Fruit fly (Drosophila melanogaster) Kc167 (cell line): Measurements from ENCODE around the gene ph-p.

Experiments used
- Sin3A ChIP-seq: fragments of >200 bp; optimal IDR thresholded peaks from 2 replicates; lab custom pipeline; 2018; ENCODE audit warnings: missing external identifiers
- h ChIP-seq: fragments of >200 bp; optimal IDR thresholded peaks from 3 replicates; lab custom pipeline; 2018; ENCODE audit warnings: missing external identifiers
- insv ChIP-seq: fragments of >200 bp; optimal IDR thresholded peaks from 3 replicates; lab custom pipeline; 2018; ENCODE audit warnings: missing external identifiers
- psq ChIP-seq: fragments of >200 bp; optimal IDR thresholded peaks from 2 replicates; lab custom pipeline; 2017; ENCODE audit warnings: missing external identifiers
- ttk ChIP-seq: sonication (Bioruptor generic); optimal IDR thresholded peaks from 2 replicates; lab custom pipeline; 2017; ENCODE audit warnings: missing external identifiers

DNA sequence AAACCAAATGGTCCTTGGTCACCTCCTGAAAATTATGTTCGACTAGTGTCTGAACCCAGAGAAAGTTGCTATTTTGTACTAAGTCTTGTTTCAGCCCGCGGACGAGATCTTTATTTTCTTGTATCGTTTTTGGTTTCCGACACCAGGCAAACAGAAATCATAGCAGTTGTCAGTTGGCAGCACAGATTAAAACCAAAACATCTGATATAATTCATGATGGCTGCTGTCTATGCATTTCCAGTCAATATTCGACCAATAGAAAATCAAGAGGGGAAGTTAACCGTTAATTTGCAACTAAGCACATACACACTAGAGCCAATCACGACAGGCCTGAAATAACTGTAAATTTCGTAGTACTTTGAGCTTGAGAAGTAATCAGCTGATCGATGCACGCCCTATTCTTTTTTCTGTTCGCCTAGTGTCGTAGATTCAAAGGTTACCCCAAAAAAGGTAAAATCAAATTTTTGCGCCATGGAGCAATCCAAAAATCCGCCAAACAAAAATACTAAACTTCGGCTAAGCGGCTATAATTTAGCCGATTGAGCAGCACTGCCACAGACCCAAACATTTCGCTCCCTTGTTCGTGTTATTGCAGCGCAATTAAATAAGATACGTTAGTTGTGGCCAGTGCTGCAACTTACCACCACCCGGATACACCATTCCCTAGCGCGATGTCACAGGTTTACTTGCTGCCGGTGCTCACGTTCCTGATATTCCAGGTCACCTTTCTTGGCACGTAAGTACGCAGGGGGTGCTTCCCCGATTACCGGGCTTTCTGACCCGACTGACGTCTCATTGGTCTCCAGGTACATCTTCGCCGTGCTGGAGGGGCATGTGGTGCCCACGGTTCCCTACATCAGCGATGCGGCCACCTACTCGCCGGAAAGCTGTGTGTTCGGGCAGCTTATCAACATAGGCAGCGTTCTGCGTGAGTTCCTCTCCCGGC is 61.5 kb downstream of the ph-p start, which contains the start of gene CG4025:
- no peak for TF ChIP-seq psq (lab: Kevin White, UChicago)
- TF ChIP-seq ttk (lab: Kevin White, UChicago), result no peak
- no peak for TF ChIP-seq insv
- TF ChIP-seq h, result no peak
- no peak for TF ChIP-seq Sin3A
